Worm (Caenorhabditis elegans): Measurements from ENCODE around the gene sgt-1.

ce11 chrII:4905883-4906282 lies 2.3 kb upstream of the sgt-1 start:
- TF ChIP-seq W03F9.2 (tag; optimal IDR thresholded peaks at IDR 0.05) (no peak), him-1 (tag; optimal IDR thresholded peaks at IDR 0.05) (no peak)
